Fruit fly (Drosophila melanogaster) whole organism, pupa: Measurements from ENCODE around the gene eIF3d2.
A peak's percentile ranks its signal among the peaks of the same experiment; 100 is the strongest.

ENCODE experiments used
- CG10348 ChIP-seq: fragments of 200-800 bp; sonication (Bioruptor generic); IDR thresholded peaks from 2 replicates; pipeline ENCODE4 v1.3.6; 2022; ENCODE audit warnings: missing biosample characterization, missing genetic modification characterization
- CG12605 ChIP-seq: fragments of 200-800 bp; sonication (Bioruptor generic); IDR thresholded peaks from 2 replicates; pipeline ENCODE4 v1.3.6; 2022; ENCODE audit warnings: missing biosample characterization, missing genetic modification characterization
- CG13204 ChIP-seq: fragments of 200-800 bp; sonication (Bioruptor generic); optimal IDR thresholded peaks from 2 replicates; lab custom pipeline; 2018; ENCODE audit warnings: missing biosample characterization, mild to moderate bottlenecking, missing genetic modification characterization, moderate library complexity
- CG14655 ChIP-seq: fragments of 200-800 bp; sonication (Bioruptor generic); optimal IDR thresholded peaks from 3 replicates; lab custom pipeline; 2017; ENCODE audit warnings: mild to moderate bottlenecking, missing biosample characterization, missing genetic modification reagents, missing genetic modification characterization
- CG15710 ChIP-seq: fragments of 200-800 bp; sonication (Bioruptor generic); optimal IDR thresholded peaks from 2 replicates; lab custom pipeline; 2018; ENCODE audit warnings: missing biosample characterization, mild to moderate bottlenecking, missing genetic modification characterization, moderate library complexity
- CG17806 ChIP-seq: fragments of 200-800 bp; sonication (Bioruptor generic); optimal IDR thresholded peaks from 2 replicates; lab custom pipeline; 2018; ENCODE audit warnings: missing biosample characterization, mild to moderate bottlenecking, missing genetic modification characterization, moderate library complexity
- CG32121 ChIP-seq: fragments of 200-800 bp; sonication (Bioruptor generic); IDR thresholded peaks from 2 replicates; pipeline ENCODE4 v1.3.6; 2022; ENCODE audit warnings: missing biosample characterization, missing genetic modification characterization
- CG34367 ChIP-seq: fragments of 200-800 bp; sonication (Bioruptor generic); optimal IDR thresholded peaks from 2 replicates; lab custom pipeline; 2018; ENCODE audit warnings: missing biosample characterization, mild to moderate bottlenecking, missing genetic modification characterization
- CG4496 ChIP-seq: fragments of 200-800 bp; sonication (Bioruptor generic); IDR thresholded peaks from 3 replicates; pipeline ENCODE4 v1.3.6; 2022; ENCODE audit warnings: missing biosample characterization, missing genetic modification characterization
- CG8159 ChIP-seq: fragments of 200-800 bp; sonication (Bioruptor generic); optimal IDR thresholded peaks from 3 replicates; lab custom pipeline; 2018; ENCODE audit warnings: missing biosample characterization, mild to moderate bottlenecking, missing genetic modification characterization, moderate library complexity
- CG8301 ChIP-seq: fragments of 200-800 bp; sonication (Bioruptor generic); optimal IDR thresholded peaks from 2 replicates; lab custom pipeline; 2018; ENCODE audit warnings: missing biosample characterization, mild to moderate bottlenecking, missing genetic modification characterization
- CG9948 ChIP-seq: fragments of 200-800 bp; sonication (Bioruptor generic); optimal IDR thresholded peaks from 2 replicates; lab custom pipeline; 2018; ENCODE audit warnings: missing biosample characterization, mild to moderate bottlenecking, missing genetic modification characterization, moderate library complexity
- D1 ChIP-seq: fragments of 200-800 bp; sonication (Bioruptor generic); optimal IDR thresholded peaks from 2 replicates; lab custom pipeline; 2018; ENCODE audit warnings: missing biosample characterization, mild to moderate bottlenecking, missing genetic modification characterization, moderate library complexity
- EcR ChIP-seq: fragments of 200-800 bp; sonication (Bioruptor generic); optimal IDR thresholded peaks from 3 replicates; lab custom pipeline; 2019; ENCODE audit warnings: missing biosample characterization, missing genetic modification characterization, mild to moderate bottlenecking, moderate library complexity, missing genetic modification reagents
- Ets98B ChIP-seq: fragments of 200-800 bp; sonication (Bioruptor generic); IDR thresholded peaks from 2 replicates; pipeline ENCODE4 v1.3.6; 2022; ENCODE audit warnings: missing biosample characterization, missing genetic modification characterization
- Pif1A ChIP-seq: fragments of 200-800 bp; sonication (Bioruptor generic); optimal IDR thresholded peaks from 3 replicates; lab custom pipeline; 2016; ENCODE audit warnings: missing biosample characterization, missing genetic modification characterization
- Pif1B ChIP-seq: fragments of 200-800 bp; sonication (Bioruptor generic); optimal IDR thresholded peaks from 3 replicates; lab custom pipeline; 2016; ENCODE audit warnings: missing biosample characterization, missing genetic modification characterization
- Snoo ChIP-seq: fragments of 200-800 bp; sonication (Bioruptor generic); optimal IDR thresholded peaks from 3 replicates; lab custom pipeline; 2017; ENCODE audit warnings: missing biosample characterization, mild to moderate bottlenecking, missing genetic modification characterization, inconsistent platforms
- fd96Ca ChIP-seq: fragments of 200-800 bp; sonication (Bioruptor generic); IDR thresholded peaks from 3 replicates; pipeline ENCODE4 v1.3.6; 2022; ENCODE audit warnings: missing biosample characterization, missing genetic modification characterization
- gl ChIP-seq: fragments of 200-800 bp; sonication (Bioruptor generic); optimal IDR thresholded peaks from 2 replicates; lab custom pipeline; 2018; ENCODE audit warnings: missing biosample characterization, mild to moderate bottlenecking, missing genetic modification characterization
- rn ChIP-seq: fragments of 200-800 bp; sonication (Bioruptor generic); IDR thresholded peaks from 2 replicates; pipeline ENCODE4 v1.3.6; 2022; ENCODE audit warnings: missing biosample characterization, missing genetic modification characterization

The eIF3d2 gene

dm6 chr3R:12222093-12222492, 27.3 kb upstream of the eIF3d2 start, which contains the start of gene Rsbp15:
TSS of gene Rsbp15 (plus strand) at chr3R:12222387.
- TF ChIP-seq CG13204 (GFP tag; lab: Kevin White, UChicago) (no peak), CG8301 (no peak), Snoo (no peak), CG8159 (tag; lab: Kevin White, UChicago) (no peak), CG12605 (GFP tag; lab: Robert Waterston, UW) (no peak), CG9948 (tag; lab: Kevin White, UChicago) (no peak), rn (GFP tag; lab: Robert Waterston, UW) (no peak), CG14655 (no peak), EcR (GFP tag; lab: Kevin White, UChicago) (no peak), Pif1A (GFP tag; lab: Kevin White, UChicago) (no peak), CG4496 (GFP tag; lab: Robert Waterston, UW) (no peak; the same call in 2 of the 3 replicates), gl (tag; lab: Kevin White, UChicago) (no peak), CG17806 (tag; lab: Kevin White, UChicago) (no peak), CG34367 (tag; lab: Kevin White, UChicago) (no peak)
- TF ChIP-seq, all 21 proteins: peak for 0

dm6 chr3R:12221366-12221916, 26.6 kb upstream of the eIF3d2 start, which contains the start of gene CG4860:
TSS of gene CG4860 (minus strand) at chr3R:12221464.
- TF ChIP-seq D1 (tag; lab: Kevin White, UChicago) = peak; percentile 19
- TF ChIP-seq rn (GFP tag; lab: Robert Waterston, UW) = peak; percentile 63
- TF ChIP-seq Ets98B (GFP tag; lab: Robert Waterston, UW) = peak; percentile 93
- TF ChIP-seq CG32121 (GFP tag; lab: Robert Waterston, UW) = peak; percentile 94
- peak; percentile 91 for TF ChIP-seq Pif1A (GFP tag; lab: Kevin White, UChicago)
- TF ChIP-seq Snoo = no peak
- TF ChIP-seq CG8301 = peak; percentile 83
- peak; percentile 80 for TF ChIP-seq Pif1B (GFP tag; lab: Kevin White, UChicago)
- peak; percentile 74 for TF ChIP-seq CG15710
- TF ChIP-seq gl (tag; lab: Kevin White, UChicago) = peak; percentile 24
- no peak for TF ChIP-seq EcR (GFP tag; lab: Kevin White, UChicago)
- TF ChIP-seq CG12605 (GFP tag; lab: Robert Waterston, UW) = peak; percentile 88
- TF ChIP-seq fd96Ca (GFP tag; lab: Robert Waterston, UW) = peak; percentile 86
- peak; percentile 91 for TF ChIP-seq CG4496 (GFP tag; lab: Robert Waterston, UW)
- TF ChIP-seq CG17806 (tag; lab: Kevin White, UChicago) = peak; percentile 81
- TF ChIP-seq CG34367 (tag; lab: Kevin White, UChicago) = peak; percentile 70
- peak; percentile 82 for TF ChIP-seq CG14655
- peak; percentile 75 for TF ChIP-seq CG9948 (tag; lab: Kevin White, UChicago)
- peak; percentile 80 for TF ChIP-seq CG8159 (tag; lab: Kevin White, UChicago)
- TF ChIP-seq CG13204 (GFP tag; lab: Kevin White, UChicago) = no peak
- TF ChIP-seq CG10348 (GFP tag; lab: Robert Waterston, UW) = 0 out of 2 replicates have a peak, but pooled peaks have one; percentile 48

- no peak for TF ChIP-seq CG9948 (tag; lab: Kevin White, UChicago)
- TF ChIP-seq CG8159 (tag; lab: Kevin White, UChicago) = no peak
- no peak for TF ChIP-seq Ets98B (GFP tag; lab: Robert Waterston, UW)
- TF ChIP-seq CG8301 = no peak
- no peak for TF ChIP-seq CG13204 (GFP tag; lab: Kevin White, UChicago)
- TF ChIP-seq Pif1A (GFP tag; lab: Kevin White, UChicago) = no peak
- TF ChIP-seq, all 21 proteins: peak for 0
These were observed 24.7 kb upstream of the eIF3d2 start, which contains the start of gene Cog1 for dm6 chr3R:12219497-12219896. TSS of gene Cog1 (minus strand) at chr3R:12219686.

- TF ChIP-seq CG8159 (tag; lab: Kevin White, UChicago) (no peak), CG15710 (no peak)
These were observed 19.4 kb upstream of the eIF3d2 start, which contains the start of gene CG14742 for dm6 chr3R:12214201-12214600. TSS of gene CG14742 (plus strand) at chr3R:12214501.

- TF ChIP-seq Pif1B (GFP tag; lab: Kevin White, UChicago) (no peak), fd96Ca (GFP tag; lab: Robert Waterston, UW) (no peak), rn (GFP tag; lab: Robert Waterston, UW) (no peak), CG32121 (GFP tag; lab: Robert Waterston, UW) (no peak), D1 (tag; lab: Kevin White, UChicago) (no peak), CG8159 (tag; lab: Kevin White, UChicago) (no peak), CG9948 (tag; lab: Kevin White, UChicago) (no peak), gl (tag; lab: Kevin White, UChicago) (no peak), Snoo (no peak), CG12605 (GFP tag; lab: Robert Waterston, UW) (no peak), CG17806 (tag; lab: Kevin White, UChicago) (no peak)
These were observed 16.7 kb upstream of the eIF3d2 start for dm6 chr3R:12211552-12211951.

dm6 chr3R:12210260-12210659, 15.4 kb upstream of the eIF3d2 start, which contains the start of gene CG4830:
TSS of gene CG4830 (minus strand) at chr3R:12210360.
- TF ChIP-seq Snoo (no peak), gl (tag; lab: Kevin White, UChicago) (no peak), CG32121 (GFP tag; lab: Robert Waterston, UW) (no peak), CG13204 (GFP tag; lab: Kevin White, UChicago) (no peak), CG10348 (GFP tag; lab: Robert Waterston, UW) (no peak), CG9948 (tag; lab: Kevin White, UChicago) (no peak), Pif1A (GFP tag; lab: Kevin White, UChicago) (no peak), rn (GFP tag; lab: Robert Waterston, UW) (no peak), fd96Ca (GFP tag; lab: Robert Waterston, UW) (no peak), Ets98B (GFP tag; lab: Robert Waterston, UW) (no peak), CG8301 (no peak), CG15710 (no peak), Pif1B (GFP tag; lab: Kevin White, UChicago) (no peak), CG34367 (tag; lab: Kevin White, UChicago) (no peak), CG8159 (tag; lab: Kevin White, UChicago) (no peak), EcR (GFP tag; lab: Kevin White, UChicago) (no peak), D1 (tag; lab: Kevin White, UChicago) (no peak), CG12605 (GFP tag; lab: Robert Waterston, UW) (no peak)
- TF ChIP-seq, all 21 proteins: peak for 0
